Worm (Caenorhabditis elegans): ENCODE measurements around the gene dnj-15.

dnj-15 gene

ce11 chrIV:4215349-4215748 is 39.2 kb downstream of the dnj-15 start:
- TF ChIP-seq cog-1 (tag; optimal IDR thresholded peaks at IDR 0.05) (no peak), flt-1 (GFP tag; IDR thresholded peaks at IDR 0.05) (no peak), tab-1 (GFP tag; IDR thresholded peaks at IDR 0.05) (no peak), klf-2 (GFP tag; conservative IDR thresholded peaks at IDR 0.05) (no peak), ztf-29 (GFP tag; IDR thresholded peaks at IDR 0.05) (no peak), ztf-23 (GFP tag; IDR thresholded peaks at IDR 0.05) (no peak), med-1 (GFP tag; optimal IDR thresholded peaks at IDR 0.05; ENCODE audit: insufficient read depth) (no peak), T22C8.4 (GFP tag; IDR thresholded peaks at IDR 0.05) (no peak), ref-1 (GFP tag; conservative IDR thresholded peaks at IDR 0.05) (no peak)

ce11 chrIV:4216099-4216894 is 40.1 kb downstream of the dnj-15 start:
- TF ChIP-seq ztf-23 (GFP tag; IDR thresholded peaks at IDR 0.05) (no peak), tab-1 (GFP tag; IDR thresholded peaks at IDR 0.05) (no peak), flt-1 (GFP tag; IDR thresholded peaks at IDR 0.05) (no peak), ref-1 (GFP tag; conservative IDR thresholded peaks at IDR 0.05) (no peak), klf-2 (GFP tag; conservative IDR thresholded peaks at IDR 0.05) (no peak), med-1 (GFP tag; optimal IDR thresholded peaks at IDR 0.05; ENCODE audit: insufficient read depth) (no peak), ztf-29 (GFP tag; IDR thresholded peaks at IDR 0.05) (no peak), T22C8.4 (GFP tag; IDR thresholded peaks at IDR 0.05) (no peak), cog-1 (tag; optimal IDR thresholded peaks at IDR 0.05) (no peak)

- TF ChIP-seq flt-1 (GFP tag; IDR thresholded peaks at IDR 0.05), result no peak
- no peak for TF ChIP-seq ref-1 (GFP tag; conservative IDR thresholded peaks at IDR 0.05)
- TF ChIP-seq klf-2 (GFP tag; conservative IDR thresholded peaks at IDR 0.05), result no peak
- TF ChIP-seq T22C8.4 (GFP tag; IDR thresholded peaks at IDR 0.05), result no peak
- no peak for TF ChIP-seq ztf-29 (GFP tag; IDR thresholded peaks at IDR 0.05)
- TF ChIP-seq ztf-23 (GFP tag; IDR thresholded peaks at IDR 0.05), result no peak
- no peak for TF ChIP-seq tab-1 (GFP tag; IDR thresholded peaks at IDR 0.05)
- no peak for TF ChIP-seq cog-1 (tag; optimal IDR thresholded peaks at IDR 0.05)
- no peak for TF ChIP-seq med-1 (GFP tag; optimal IDR thresholded peaks at IDR 0.05; ENCODE audit: insufficient read depth)
Observed at ce11 chrIV:4218276-4218675, 42.1 kb downstream of the dnj-15 start.

- TF ChIP-seq klf-2 (GFP tag; conservative IDR thresholded peaks at IDR 0.05) (no peak), ztf-23 (GFP tag; IDR thresholded peaks at IDR 0.05) (no peak), med-1 (GFP tag; optimal IDR thresholded peaks at IDR 0.05; ENCODE audit: insufficient read depth) (no peak), ztf-29 (GFP tag; IDR thresholded peaks at IDR 0.05) (no peak), T22C8.4 (GFP tag; IDR thresholded peaks at IDR 0.05) (no peak), cog-1 (tag; optimal IDR thresholded peaks at IDR 0.05) (no peak), flt-1 (GFP tag; IDR thresholded peaks at IDR 0.05) (no peak), ref-1 (GFP tag; conservative IDR thresholded peaks at IDR 0.05) (no peak), tab-1 (GFP tag; IDR thresholded peaks at IDR 0.05) (no peak)
Observed at ce11 chrIV:4219983-4220382, 43.8 kb downstream of the dnj-15 start, which contains the start of gene F30B5.11. Gene F30B5.11, minus strand, starts transcription at chrIV:4220083.

ce11 chrIV:4225851-4226250 is 49.7 kb downstream of the dnj-15 start, which contains the start of gene srbc-71:
Gene srbc-71, minus strand, starts transcription at chrIV:4225951.
- no peak for TF ChIP-seq cog-1 (tag; optimal IDR thresholded peaks at IDR 0.05)
- no peak for TF ChIP-seq med-1 (GFP tag; optimal IDR thresholded peaks at IDR 0.05; ENCODE audit: insufficient read depth)
- TF ChIP-seq klf-2 (GFP tag; conservative IDR thresholded peaks at IDR 0.05), result no peak
- TF ChIP-seq flt-1 (GFP tag; IDR thresholded peaks at IDR 0.05), result no peak
- no peak for TF ChIP-seq ztf-23 (GFP tag; IDR thresholded peaks at IDR 0.05)
- TF ChIP-seq ref-1 (GFP tag; conservative IDR thresholded peaks at IDR 0.05), result no peak
- TF ChIP-seq T22C8.4 (GFP tag; IDR thresholded peaks at IDR 0.05), result no peak
- TF ChIP-seq ztf-29 (GFP tag; IDR thresholded peaks at IDR 0.05), result no peak
- no peak for TF ChIP-seq tab-1 (GFP tag; IDR thresholded peaks at IDR 0.05)

ce11 chrIV:4227917-4228316 is 51.7 kb downstream of the dnj-15 start, which contains the start of gene srbc-70:
Gene srbc-70, minus strand, starts transcription at chrIV:4228017.
- TF ChIP-seq tab-1 (GFP tag; IDR thresholded peaks at IDR 0.05) (no peak), ztf-29 (GFP tag; IDR thresholded peaks at IDR 0.05) (no peak), klf-2 (GFP tag; conservative IDR thresholded peaks at IDR 0.05) (no peak), cog-1 (tag; optimal IDR thresholded peaks at IDR 0.05) (no peak), med-1 (GFP tag; optimal IDR thresholded peaks at IDR 0.05; ENCODE audit: insufficient read depth) (no peak), flt-1 (GFP tag; IDR thresholded peaks at IDR 0.05) (no peak), ztf-23 (GFP tag; IDR thresholded peaks at IDR 0.05) (no peak), T22C8.4 (GFP tag; IDR thresholded peaks at IDR 0.05) (no peak), ref-1 (GFP tag; conservative IDR thresholded peaks at IDR 0.05) (no peak)

Measured in whole organism, midembryonic.